Fruit fly (Drosophila melanogaster) whole organism, prepupa: ENCODE measurements around the gene CG5274.

Experiments
- Blimp-1 ChIP-seq: fragments of 200-800 bp; sonication (Bioruptor generic); optimal IDR thresholded peaks from 3 replicates; lab custom pipeline; 2017; ENCODE audit warnings: missing biosample characterization, missing genetic modification characterization, mild to moderate bottlenecking, moderate library complexity, missing genetic modification reagents
- CG10631 ChIP-seq: fragments of 200-800 bp; sonication (Bioruptor generic); optimal IDR thresholded peaks from 2 replicates; lab custom pipeline; 2016; ENCODE audit warnings: missing biosample characterization, missing genetic modification characterization
- CG11294 ChIP-seq: fragments of 200-800 bp; sonication (Bioruptor generic); IDR thresholded peaks from 2 replicates; pipeline ENCODE4 v1.3.6; 2022; ENCODE audit warnings: missing biosample characterization, missing genetic modification characterization
- CG11902 ChIP-seq: fragments of 200-800 bp; sonication (Bioruptor generic); optimal IDR thresholded peaks from 3 replicates; lab custom pipeline; 2016; ENCODE audit warnings: missing biosample characterization, missing genetic modification characterization
- CG1621 ChIP-seq: fragments of 200-800 bp; sonication (Bioruptor generic); optimal IDR thresholded peaks from 3 replicates; lab custom pipeline; 2018; ENCODE audit warnings: missing biosample characterization, mild to moderate bottlenecking, missing genetic modification characterization
- CG16779 ChIP-seq: fragments of 200-800 bp; sonication (Bioruptor generic); optimal IDR thresholded peaks from 3 replicates; lab custom pipeline; 2017; ENCODE audit warnings: missing biosample characterization, mild to moderate bottlenecking, missing genetic modification characterization
- CG32006 ChIP-seq: fragments of 200-800 bp; sonication (Bioruptor generic); optimal IDR thresholded peaks from 3 replicates; lab custom pipeline; 2017; ENCODE audit warnings: missing biosample characterization, mild to moderate bottlenecking, missing genetic modification characterization
- CG34406 ChIP-seq: fragments of 200-800 bp; sonication (Bioruptor generic); optimal IDR thresholded peaks from 3 replicates; lab custom pipeline; 2016; ENCODE audit warnings: missing biosample characterization, missing genetic modification characterization
- CG3919 ChIP-seq: fragments of 200-800 bp; sonication (Bioruptor generic); optimal IDR thresholded peaks from 3 replicates; lab custom pipeline; 2016; ENCODE audit warnings: missing biosample characterization, missing genetic modification characterization
- CG4318 ChIP-seq: fragments of 200-800 bp; sonication (Bioruptor generic); optimal IDR thresholded peaks from 3 replicates; lab custom pipeline; 2017; ENCODE audit warnings: missing biosample characterization, mild to moderate bottlenecking, missing genetic modification characterization
- CG6163 ChIP-seq: fragments of 200-800 bp; sonication (Bioruptor generic); IDR thresholded peaks from 3 replicates; pipeline ENCODE4 v1.3.6; 2022; ENCODE audit warnings: missing biosample characterization, missing genetic modification characterization
- CG6276 ChIP-seq: fragments of 200-800 bp; sonication (Bioruptor generic); optimal IDR thresholded peaks from 2 replicates; lab custom pipeline; 2017; ENCODE audit warnings: missing biosample characterization, mild to moderate bottlenecking, missing genetic modification characterization
- CG6792 ChIP-seq: fragments of 200-800 bp; sonication (Bioruptor generic); optimal IDR thresholded peaks from 3 replicates; lab custom pipeline; 2016; ENCODE audit warnings: missing biosample characterization, missing genetic modification characterization
- CG6808 ChIP-seq: fragments of 200-800 bp; sonication (Bioruptor generic); optimal IDR thresholded peaks from 3 replicates; lab custom pipeline; 2017; ENCODE audit warnings: missing biosample characterization, missing genetic modification characterization, mild to moderate bottlenecking, moderate library complexity, missing genetic modification reagents
- CG7368 ChIP-seq: fragments of 200-800 bp; sonication (Bioruptor generic); optimal IDR thresholded peaks from 3 replicates; lab custom pipeline; 2016; ENCODE audit warnings: missing biosample characterization, missing genetic modification characterization
- CG8119 ChIP-seq: fragments of 200-800 bp; sonication (Bioruptor generic); IDR thresholded peaks from 3 replicates; pipeline ENCODE4 v1.3.6; 2022; ENCODE audit warnings: missing biosample characterization, missing genetic modification characterization
- CG8632 ChIP-seq: fragments of 200-800 bp; sonication (Bioruptor generic); optimal IDR thresholded peaks from 3 replicates; lab custom pipeline; 2016; ENCODE audit warnings: missing biosample characterization, missing genetic modification characterization
- CG9139 ChIP-seq: fragments of 200-800 bp; sonication (Bioruptor generic); optimal IDR thresholded peaks from 3 replicates; lab custom pipeline; 2017; ENCODE audit warnings: missing biosample characterization, mild to moderate bottlenecking, missing genetic modification characterization
- Eip75B ChIP-seq: fragments of 200-800 bp; sonication (Bioruptor generic); optimal IDR thresholded peaks from 3 replicates; lab custom pipeline; 2016; ENCODE audit warnings: missing biosample characterization, missing genetic modification characterization
- Eip78C ChIP-seq: fragments of 200-800 bp; sonication (Bioruptor generic); peaks from one replicate; lab custom pipeline; 2016; ENCODE audit warnings: missing biosample characterization, missing genetic modification characterization
- Eip93F ChIP-seq: fragments of 200-800 bp; sonication (Bioruptor generic); optimal IDR thresholded peaks from 2 replicates; lab custom pipeline; 2016; ENCODE audit warnings: missing biosample characterization, mild to moderate bottlenecking, missing genetic modification characterization
- Ets96B ChIP-seq: fragments of 200-800 bp; optimal IDR thresholded peaks from 2 replicates; lab custom pipeline; 2019; ENCODE audit warnings: missing biosample characterization, mild to moderate bottlenecking, missing genetic modification characterization, moderate library complexity
- Gug ChIP-seq: fragments of 200-800 bp; sonication (Bioruptor generic); IDR thresholded peaks from 2 replicates; pipeline ENCODE4 v1.3.6; 2022; ENCODE audit warnings: missing biosample characterization, missing genetic modification characterization
- Hr38 ChIP-seq: sonication (Bioruptor generic); optimal IDR thresholded peaks from 2 replicates; lab custom pipeline; 2016; ENCODE audit warnings: missing biosample characterization, missing genetic modification characterization
- Hr39 ChIP-seq: fragments of 200-800 bp; sonication (Bioruptor generic); optimal IDR thresholded peaks from 2 replicates; lab custom pipeline; 2016; ENCODE audit warnings: missing biosample characterization, missing genetic modification characterization
- Hr4 ChIP-seq: fragments of 200-800 bp; sonication (Bioruptor generic); optimal IDR thresholded peaks from 3 replicates; lab custom pipeline; 2016; ENCODE audit warnings: missing biosample characterization, missing genetic modification characterization
- Lpt ChIP-seq: fragments of 200-800 bp; sonication (Bioruptor generic); optimal IDR thresholded peaks from 3 replicates; lab custom pipeline; 2016; ENCODE audit warnings: missing biosample characterization, missing genetic modification characterization
- Met ChIP-seq: fragments of 200-800 bp; sonication (Bioruptor generic); optimal IDR thresholded peaks from 3 replicates; lab custom pipeline; 2016; ENCODE audit warnings: missing biosample characterization, missing genetic modification characterization
- OdsH ChIP-seq: fragments of 200-800 bp; sonication (Bioruptor generic); optimal IDR thresholded peaks from 3 replicates; lab custom pipeline; 2016; ENCODE audit warnings: missing biosample characterization, missing genetic modification characterization
- Smox ChIP-seq: fragments of 200-800 bp; sonication (Bioruptor generic); optimal IDR thresholded peaks from 3 replicates; lab custom pipeline; 2016; ENCODE audit warnings: missing biosample characterization, missing genetic modification characterization
- Sox102F ChIP-seq: fragments of 200-800 bp; sonication (Bioruptor generic); optimal IDR thresholded peaks from 2 replicates; lab custom pipeline; 2016; ENCODE audit warnings: missing biosample characterization, mild to moderate bottlenecking, missing genetic modification characterization
- Sox15 ChIP-seq: fragments of 200-800 bp; sonication (Bioruptor generic); optimal IDR thresholded peaks from 3 replicates; lab custom pipeline; 2016; ENCODE audit warnings: missing biosample characterization, missing genetic modification characterization
- achi ChIP-seq: fragments of 200-800 bp; sonication (Bioruptor generic); optimal IDR thresholded peaks from 3 replicates; lab custom pipeline; 2016; ENCODE audit warnings: missing biosample characterization, missing genetic modification characterization
- dac ChIP-seq: fragments of 200-800 bp; sonication (Bioruptor generic); optimal IDR thresholded peaks from 2 replicates; lab custom pipeline; 2017; ENCODE audit warnings: missing biosample characterization, mild to moderate bottlenecking, missing genetic modification characterization
- dsx ChIP-seq: fragments of 200-800 bp; optimal IDR thresholded peaks from 3 replicates; lab custom pipeline; 2019; ENCODE audit warnings: missing biosample characterization, mild to moderate bottlenecking, missing genetic modification characterization, moderate library complexity; ENCODE audit not compliant: poor library complexity, severe bottlenecking
- eg ChIP-seq: fragments of 200-800 bp; sonication (Bioruptor generic); IDR thresholded peaks from 3 replicates; pipeline ENCODE4 v1.3.6; 2022; ENCODE audit warnings: missing biosample characterization, missing genetic modification characterization
- fd85E ChIP-seq: fragments of 200-800 bp; sonication (Bioruptor generic); optimal IDR thresholded peaks from 3 replicates; lab custom pipeline; 2016; ENCODE audit warnings: missing biosample characterization, missing genetic modification characterization
- fkh ChIP-seq: fragments of 200-800 bp; sonication (Bioruptor generic); optimal IDR thresholded peaks from 3 replicates; lab custom pipeline; 2017; ENCODE audit warnings: missing biosample characterization, mild to moderate bottlenecking, missing genetic modification characterization, moderate library complexity
- lz ChIP-seq: fragments of 200-800 bp; sonication (Bioruptor generic); optimal IDR thresholded peaks from 3 replicates; lab custom pipeline; 2016; ENCODE audit warnings: missing biosample characterization, missing genetic modification characterization
- net ChIP-seq: fragments of 200-800 bp; sonication (Bioruptor generic); optimal IDR thresholded peaks from 3 replicates; lab custom pipeline; 2016; ENCODE audit warnings: missing biosample characterization, missing genetic modification characterization
- pdm3 ChIP-seq: fragments of 200-800 bp; sonication (Bioruptor generic); optimal IDR thresholded peaks from 3 replicates; lab custom pipeline; 2016; ENCODE audit warnings: missing biosample characterization, missing genetic modification characterization
- salr ChIP-seq, 2 experiments: fragments of 200-800 bp; sonication (Bioruptor generic); optimal IDR thresholded peaks; 3 replicates each; lab custom pipeline; 2016 to 2018; ENCODE audit warnings: missing biosample characterization in 2 of 2, missing genetic modification characterization in 2 of 2, mild to moderate bottlenecking in 1 of 2
- ss ChIP-seq, 2 experiments: fragments of 200-800 bp; sonication (Bioruptor generic); optimal IDR thresholded peaks; 2 replicates in 1 of 2; 3 replicates in 1 of 2; lab custom pipeline; 2017 to 2018; ENCODE audit warnings: mild to moderate bottlenecking in 2 of 2, missing biosample characterization in 2 of 2, missing genetic modification characterization in 2 of 2, moderate library complexity in 1 of 2
- svp ChIP-seq: fragments of 200-800 bp; sonication (Bioruptor generic); peaks from one replicate; lab custom pipeline; 2016; ENCODE audit warnings: missing biosample characterization, missing genetic modification characterization
- topi ChIP-seq: fragments of 200-800 bp; sonication (Bioruptor generic); optimal IDR thresholded peaks from 3 replicates; lab custom pipeline; 2016; ENCODE audit warnings: missing biosample characterization, missing genetic modification characterization
- vri ChIP-seq: fragments of 200-800 bp; sonication (Bioruptor generic); optimal IDR thresholded peaks from 3 replicates; lab custom pipeline; 2016; ENCODE audit warnings: missing biosample characterization, mild to moderate bottlenecking, missing genetic modification characterization

The CG5274 gene

dm6 chr3L:20399550-20400109 is 27.8 kb downstream of the CG5274 start (continued):
- TF ChIP-seq CG6792 (GFP tag; lab: Kevin White, UChicago) (peak; percentile 92), lz (GFP tag; lab: Kevin White, UChicago) (peak; percentile 90), CG8632 (peak; percentile 91), OdsH (GFP tag; lab: Kevin White, UChicago) (peak; percentile 96), CG7368 (peak; percentile 83), Eip78C (GFP tag; lab: Kevin White, UChicago) (peak; percentile 99), Hr39 (GFP tag; lab: Kevin White, UChicago) (peak; percentile 91), Eip75B (GFP tag; lab: Kevin White, UChicago) (peak; percentile 90), topi (GFP tag; lab: Kevin White, UChicago) (peak; percentile 92), CG6808 (GFP tag; lab: Kevin White, UChicago) (peak; percentile 89), CG9139 (GFP tag; lab: Kevin White, UChicago) (peak; percentile 78), Ets96B (tag; lab: Kevin White, UChicago) (peak; percentile 89), CG16779 (tag; lab: Kevin White, UChicago) (peak; percentile 84), Eip93F (GFP tag; lab: Kevin White, UChicago) (peak; percentile 85), fkh (GFP tag; lab: Kevin White, UChicago) (peak; percentile 88), dsx (peak; percentile 86), fd85E (GFP tag; lab: Kevin White, UChicago) (peak; percentile 82), CG11294 (GFP tag; lab: Robert Waterston, UW) (peak; percentile 83), CG10631 (peak; percentile 91), CG32006 (peak; percentile 96), ss (GFP tag; optimal IDR thresholded peaks at IDR 0.05; lab: Kevin White, UChicago) (peak; percentile 81 to 83), CG3919 (GFP tag; lab: Kevin White, UChicago) (peak; percentile 93), net (peak; percentile 95), achi (GFP tag; lab: Kevin White, UChicago) (peak; percentile 92), CG11902 (GFP tag; lab: Kevin White, UChicago) (peak; percentile 88), svp (GFP tag; lab: Kevin White, UChicago) (peak; percentile 95), eg (GFP tag; lab: Robert Waterston, UW) (peak; percentile 87), Lpt (peak; percentile 90), CG1621 (tag; lab: Kevin White, UChicago) (peak; percentile 77), Blimp-1 (GFP tag; lab: Kevin White, UChicago) (peak; percentile 75), Sox102F (GFP tag; lab: Kevin White, UChicago) (peak; percentile 90), CG6163 (GFP tag; lab: Robert Waterston, UW) (peak; percentile 84)

- TF ChIP-seq achi (GFP tag; lab: Kevin White, UChicago) (peak; percentile 80), Sox15 (GFP tag; lab: Kevin White, UChicago) (peak; percentile 70), CG6276 (peak; percentile 84), Hr4 (GFP tag; lab: Kevin White, UChicago) (peak; percentile 88), CG11294 (GFP tag; lab: Robert Waterston, UW) (peak; percentile 65; the same call in 1 of the 2 replicates), dsx (peak; percentile 67), ss (GFP tag; optimal IDR thresholded peaks at IDR 0.05; lab: Kevin White, UChicago) (peak in 1 of 2 experiments; percentile 54), net (peak; percentile 81), Met (GFP tag; lab: Kevin White, UChicago) (peak; percentile 76), Smox (peak; percentile 75), CG34406 (GFP tag; lab: Kevin White, UChicago) (peak; percentile 80), Gug (peak; percentile 52; the same call in 1 of the 2 replicates), CG11902 (GFP tag; lab: Kevin White, UChicago) (peak; percentile 62), Lpt (peak; percentile 84), dac (GFP tag; lab: Kevin White, UChicago) (peak; percentile 82), pdm3 (GFP tag; lab: Kevin White, UChicago) (peak; percentile 85), lz (GFP tag; lab: Kevin White, UChicago) (peak; percentile 78), Hr38 (GFP tag; lab: Kevin White, UChicago) (no peak), CG6792 (GFP tag; lab: Kevin White, UChicago) (peak; percentile 78), vri (GFP tag; lab: Kevin White, UChicago) (peak; percentile 39), CG8119 (peak; percentile 76), salr (GFP tag; optimal IDR thresholded peaks at IDR 0.05; lab: Kevin White, UChicago) (peak; percentile 34 to 85), eg (GFP tag; lab: Robert Waterston, UW) (peak; percentile 77), CG4318 (GFP tag; lab: Kevin White, UChicago) (peak; percentile 88), CG8632 (peak; percentile 79), topi (GFP tag; lab: Kevin White, UChicago) (peak; percentile 73)
Measured at dm6 chr3L:20398243-20399222, 28.9 kb downstream of the CG5274 start.
